Worm (Caenorhabditis elegans) whole organism, mixed stage, embryonic: ENCODE results near the gene ztf-18.

Source experiments
- nhr-237 ChIP-seq: fragments of 150-350 bp; optimal IDR thresholded peaks from 2 replicates; lab custom pipeline; 2014; ENCODE audit warnings: missing biosample characterization, missing genetic modification characterization
- nhr-76 ChIP-seq: sonication (generic microtip); optimal IDR thresholded peaks from 2 replicates; lab custom pipeline; 2017; ENCODE audit warnings: missing biosample characterization, missing genetic modification characterization

DNA sequence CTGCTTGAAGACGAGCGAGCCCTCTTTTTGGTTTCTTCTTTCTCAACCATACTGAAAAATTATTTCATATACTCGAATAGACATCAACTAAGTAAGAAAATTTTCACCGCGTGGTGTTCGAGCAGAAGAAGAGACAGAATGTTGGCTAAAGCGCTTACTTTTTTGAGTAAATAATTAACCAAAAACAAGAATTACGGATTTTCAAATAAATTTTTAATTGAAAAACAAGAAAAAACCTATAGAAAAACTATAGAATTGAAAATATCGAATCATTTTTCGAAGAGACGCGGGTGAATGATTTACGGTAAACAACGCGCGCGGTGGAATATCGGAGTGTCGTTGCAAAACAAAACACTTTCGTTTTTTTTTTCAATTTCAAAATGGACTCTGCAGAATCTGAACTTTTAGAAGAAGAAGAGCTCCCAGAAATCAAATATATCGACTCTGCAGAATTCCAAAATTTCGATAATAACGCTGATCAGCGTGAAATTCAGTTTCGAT lies 41.6 kb downstream of the ztf-18 start, which contains the start of the genes rnp-5 and tag-51:
- no peak for TF ChIP-seq nhr-76 (tag; lab: Kevin White, UChicago)
- no peak for TF ChIP-seq nhr-237
